Fruit fly (Drosophila melanogaster) whole organism, embryonic: ENCODE data around the gene CG15343.

Source experiments
- B-H1 ChIP-seq: fragments of 200-800 bp; sonication (Bioruptor generic); IDR thresholded peaks from 3 replicates; pipeline ENCODE4 v1.3.6; 2022; ENCODE audit warnings: missing biosample characterization, missing genetic modification characterization
- BEAF-32 ChIP-seq: fragments of 200-800 bp; sonication (Bioruptor generic); optimal IDR thresholded peaks from 3 replicates; lab custom pipeline; 2017; ENCODE audit warnings: missing biosample characterization, missing genetic modification characterization, mild to moderate bottlenecking, moderate library complexity, missing genetic modification reagents
- CG10321 ChIP-seq: fragments of 200-800 bp; sonication (Bioruptor generic); IDR thresholded peaks from 2 replicates; pipeline ENCODE4 v1.3.6; 2022; ENCODE audit warnings: missing biosample characterization, missing genetic modification characterization
- CG11456 ChIP-seq: fragments of 200-800 bp; sonication (Bioruptor generic); IDR thresholded peaks from 3 replicates; pipeline ENCODE4 v1.3.6; 2022; ENCODE audit warnings: missing biosample characterization, missing genetic modification characterization
- CG11696 ChIP-seq: fragments of 200-800 bp; sonication (Bioruptor generic); IDR thresholded peaks from 2 replicates; pipeline ENCODE4 v1.3.6; 2022; ENCODE audit warnings: missing biosample characterization, missing genetic modification characterization
- CG12155 ChIP-seq: fragments of 200-800 bp; sonication (Bioruptor generic); optimal IDR thresholded peaks from 3 replicates; lab custom pipeline; 2016; ENCODE audit warnings: missing biosample characterization, missing genetic modification characterization
- CG13287 ChIP-seq: fragments of 200-800 bp; sonication (Bioruptor generic); IDR thresholded peaks from 2 replicates; pipeline ENCODE4 v1.3.6; 2022; ENCODE audit warnings: missing biosample characterization, missing genetic modification characterization; ENCODE audit not compliant: partially characterized antibody
- CG14014 ChIP-seq: fragments of 200-800 bp; sonication (Bioruptor generic); IDR thresholded peaks from 2 replicates; pipeline ENCODE4 v1.3.6; 2022; ENCODE audit warnings: missing biosample characterization, missing genetic modification characterization
- CG14441 ChIP-seq: fragments of 200-800 bp; sonication (Bioruptor generic); IDR thresholded peaks from 2 replicates; pipeline ENCODE4 v1.3.6; 2022; ENCODE audit warnings: missing biosample characterization, missing genetic modification characterization
- CG15514 ChIP-seq: fragments of 200-800 bp; sonication (Bioruptor generic); optimal IDR thresholded peaks from 3 replicates; lab custom pipeline; 2017; ENCODE audit warnings: missing biosample characterization, missing genetic modification characterization, mild to moderate bottlenecking, moderate library complexity, missing genetic modification reagents
- CG17361 ChIP-seq: fragments of 200-800 bp; sonication (Bioruptor generic); IDR thresholded peaks from 3 replicates; pipeline ENCODE4 v1.3.6; 2022; ENCODE audit warnings: missing biosample characterization, missing genetic modification characterization
- CG18619 ChIP-seq: fragments of 200-800 bp; sonication (Bioruptor generic); optimal IDR thresholded peaks from 3 replicates; lab custom pipeline; 2017; ENCODE audit warnings: missing biosample characterization, mild to moderate bottlenecking, missing genetic modification characterization
- CG30403 ChIP-seq: fragments of 200-800 bp; sonication (Bioruptor generic); optimal IDR thresholded peaks from 3 replicates; lab custom pipeline; 2016; ENCODE audit warnings: missing biosample characterization, missing genetic modification characterization
- CG34224 ChIP-seq: fragments of 200-800 bp; sonication (Bioruptor generic); IDR thresholded peaks from 3 replicates; pipeline ENCODE4 v1.3.6; 2022; ENCODE audit warnings: missing biosample characterization, missing genetic modification characterization; ENCODE audit not compliant: partially characterized antibody
- CG42726 ChIP-seq: fragments of 200-800 bp; sonication (Bioruptor generic); IDR thresholded peaks from 2 replicates; pipeline ENCODE4 v1.3.6; 2022; ENCODE audit warnings: missing biosample characterization, missing genetic modification characterization; ENCODE audit not compliant: partially characterized antibody
- CG4617 ChIP-seq: fragments of 200-800 bp; sonication (Bioruptor generic); optimal IDR thresholded peaks from 3 replicates; lab custom pipeline; 2016; ENCODE audit warnings: missing biosample characterization, missing genetic modification characterization, borderline replicate concordance
- CG7987 ChIP-seq: fragments of 200-800 bp; sonication (Bioruptor generic); optimal IDR thresholded peaks from 2 replicates; lab custom pipeline; 2018; ENCODE audit warnings: missing biosample characterization, mild to moderate bottlenecking, missing genetic modification characterization, moderate library complexity
- CG8944 ChIP-seq: fragments of 200-800 bp; sonication (Bioruptor generic); optimal IDR thresholded peaks from 3 replicates; lab custom pipeline; 2016; ENCODE audit warnings: missing biosample characterization, missing genetic modification characterization
- CG9215 ChIP-seq: fragments of 200-800 bp; sonication (Bioruptor generic); IDR thresholded peaks from 2 replicates; pipeline ENCODE4 v1.3.6; 2022; ENCODE audit warnings: missing biosample characterization, missing genetic modification characterization
- CTCF ChIP-seq: fragments of 200-800 bp; sonication (Bioruptor generic); optimal IDR thresholded peaks from 2 replicates; lab custom pipeline; 2017; ENCODE audit warnings: missing biosample characterization, mild to moderate bottlenecking, missing genetic modification characterization, moderate library complexity
- Deaf1 ChIP-seq: fragments of 200-800 bp; optimal IDR thresholded peaks from 3 replicates; lab custom pipeline; 2019; ENCODE audit warnings: missing biosample characterization, mild to moderate bottlenecking, missing genetic modification characterization, moderate library complexity
- HLH3B ChIP-seq: fragments of 200-800 bp; sonication (Bioruptor generic); IDR thresholded peaks from 2 replicates; pipeline ENCODE4 v1.3.6; 2022; ENCODE audit warnings: missing biosample characterization, missing genetic modification characterization
- Hmr ChIP-seq: fragments of 200-800 bp; sonication (Bioruptor generic); optimal IDR thresholded peaks from 3 replicates; lab custom pipeline; 2017; ENCODE audit warnings: mild to moderate bottlenecking, missing biosample characterization, missing genetic modification reagents, missing genetic modification characterization
- Hr78 ChIP-seq, 2 experiments: fragments of 200-800 bp in 1 of 2; fragments of >200 bp in 1 of 2; sonication (Bioruptor generic) in 1 of 2; optimal IDR thresholded peaks; 2 replicates each; lab custom pipeline; 2017 to 2019; ENCODE audit warnings: missing biosample characterization in 2 of 2, missing genetic modification characterization in 2 of 2, mild to moderate bottlenecking in 1 of 2, moderate library complexity in 1 of 2
- Lim3 ChIP-seq: fragments of 200-800 bp; sonication (Bioruptor generic); IDR thresholded peaks from 2 replicates; pipeline ENCODE4 v1.3.6; 2022; ENCODE audit warnings: missing biosample characterization, missing genetic modification characterization
- MTF-1 ChIP-seq: fragments of 200-800 bp; sonication (Bioruptor generic); optimal IDR thresholded peaks from 2 replicates; lab custom pipeline; 2018; ENCODE audit warnings: missing biosample characterization, mild to moderate bottlenecking, missing genetic modification characterization, borderline replicate concordance
- Mrtf ChIP-seq: fragments of 200-800 bp; sonication (Bioruptor generic); IDR thresholded peaks from 3 replicates; pipeline ENCODE4 v1.3.6; 2022; ENCODE audit warnings: missing biosample characterization, missing genetic modification characterization
- Scr ChIP-seq: fragments of 200-800 bp; sonication (Bioruptor generic); IDR thresholded peaks from 2 replicates; pipeline ENCODE4 v1.3.6; 2022; ENCODE audit warnings: missing biosample characterization, missing genetic modification characterization; ENCODE audit not compliant: partially characterized antibody
- Sox100B ChIP-seq: fragments of 200-800 bp; sonication (Bioruptor generic); optimal IDR thresholded peaks from 3 replicates; lab custom pipeline; 2018; ENCODE audit warnings: missing biosample characterization, mild to moderate bottlenecking, missing genetic modification characterization
- YL-1 ChIP-seq: fragments of 200-800 bp; sonication (Bioruptor generic); optimal IDR thresholded peaks from 3 replicates; lab custom pipeline; 2017; ENCODE audit warnings: missing biosample characterization, mild to moderate bottlenecking, missing genetic modification characterization
- abd-A ChIP-seq: fragments of 200-800 bp; sonication (Bioruptor generic); optimal IDR thresholded peaks from 3 replicates; lab custom pipeline; 2019; ENCODE audit warnings: missing biosample characterization, mild to moderate bottlenecking, missing genetic modification characterization, moderate library complexity
- bbx ChIP-seq: fragments of 200-800 bp; sonication (Bioruptor generic); IDR thresholded peaks from 2 replicates; pipeline ENCODE4 v1.3.6; 2022; ENCODE audit warnings: missing biosample characterization, missing genetic modification characterization; ENCODE audit not compliant: partially characterized antibody
- chn ChIP-seq: fragments of 200-800 bp; sonication (Bioruptor generic); optimal IDR thresholded peaks from 2 replicates; lab custom pipeline; 2016; ENCODE audit warnings: missing biosample characterization, missing genetic modification characterization
- ci ChIP-seq: fragments of 200-800 bp; sonication (Bioruptor generic); IDR thresholded peaks from 3 replicates; pipeline ENCODE4 v1.3.6; 2022; ENCODE audit warnings: missing biosample characterization, missing genetic modification characterization
- da ChIP-seq: fragments of 200-800 bp; sonication (Bioruptor generic); optimal IDR thresholded peaks from 2 replicates; lab custom pipeline; 2016; ENCODE audit warnings: missing biosample characterization, missing genetic modification characterization
- danr ChIP-seq: fragments of 200-800 bp; sonication (Bioruptor generic); IDR thresholded peaks from 2 replicates; pipeline ENCODE4 v1.3.6; 2022; ENCODE audit warnings: missing biosample characterization, missing genetic modification characterization
- esg ChIP-seq: fragments of 200-800 bp; sonication (Bioruptor generic); conservative IDR thresholded peaks from 2 replicates; pipeline ENCODE4 v1.3.6; 2022; ENCODE audit warnings: missing biosample characterization, missing genetic modification characterization
- ewg ChIP-seq: fragments of 200-800 bp; sonication (Bioruptor generic); optimal IDR thresholded peaks from 3 replicates; lab custom pipeline; 2017; ENCODE audit warnings: mild to moderate bottlenecking, missing biosample characterization, missing genetic modification reagents, missing genetic modification characterization
- gcm2 ChIP-seq: fragments of 200-800 bp; sonication (Bioruptor generic); optimal IDR thresholded peaks from 2 replicates; lab custom pipeline; 2016; ENCODE audit warnings: missing biosample characterization, missing genetic modification characterization
- gfzf ChIP-seq: fragments of 200-800 bp; sonication (Bioruptor generic); optimal IDR thresholded peaks from 2 replicates; lab custom pipeline; 2016; ENCODE audit warnings: missing biosample characterization, mild to moderate bottlenecking, missing genetic modification characterization, moderate library complexity
- hb ChIP-seq: fragments of 200-800 bp; sonication (Bioruptor generic); IDR thresholded peaks from 3 replicates; pipeline ENCODE4 v1.3.6; 2022; ENCODE audit warnings: missing biosample characterization, missing genetic modification characterization; ENCODE audit not compliant: partially characterized antibody
- kah ChIP-seq: fragments of 200-800 bp; sonication (Bioruptor generic); optimal IDR thresholded peaks from 2 replicates; lab custom pipeline; 2018; ENCODE audit warnings: missing biosample characterization, mild to moderate bottlenecking, missing genetic modification characterization
- knrl ChIP-seq: fragments of 200-800 bp; sonication (Bioruptor generic); IDR thresholded peaks from 3 replicates; pipeline ENCODE4 v1.3.6; 2022; ENCODE audit warnings: missing biosample characterization, missing genetic modification characterization; ENCODE audit not compliant: partially characterized antibody
- lab ChIP-seq: fragments of 200-800 bp; sonication (Bioruptor generic); optimal IDR thresholded peaks from 3 replicates; lab custom pipeline; 2017; ENCODE audit warnings: missing biosample characterization, missing genetic modification characterization, mild to moderate bottlenecking, moderate library complexity, missing genetic modification reagents
- luna ChIP-seq: fragments of 200-800 bp; sonication (Bioruptor generic); optimal IDR thresholded peaks from 2 replicates; lab custom pipeline; 2016; ENCODE audit warnings: missing biosample characterization, missing genetic modification characterization
- onecut ChIP-seq: fragments of 200-800 bp; sonication (Bioruptor generic); IDR thresholded peaks from 2 replicates; pipeline ENCODE4 v1.3.6; 2022; ENCODE audit warnings: missing biosample characterization, missing genetic modification characterization
- pfk ChIP-seq: fragments of 200-800 bp; sonication (Bioruptor generic); optimal IDR thresholded peaks from 2 replicates; lab custom pipeline; 2018; ENCODE audit warnings: missing biosample characterization, mild to moderate bottlenecking, missing genetic modification characterization, moderate library complexity
- repo ChIP-seq: fragments of 200-800 bp; sonication (Bioruptor generic); optimal IDR thresholded peaks from 2 replicates; lab custom pipeline; 2016; ENCODE audit warnings: missing biosample characterization, missing genetic modification characterization
- sd ChIP-seq: fragments of 200-800 bp; sonication (Bioruptor generic); optimal IDR thresholded peaks from 3 replicates; lab custom pipeline; 2018; ENCODE audit warnings: missing biosample characterization, mild to moderate bottlenecking, missing genetic modification characterization, moderate library complexity
- sisA ChIP-seq: fragments of 200-800 bp; sonication (Bioruptor generic); IDR thresholded peaks from 2 replicates; pipeline ENCODE4 v1.3.6; 2022; ENCODE audit warnings: missing biosample characterization, missing genetic modification characterization
- trem ChIP-seq: fragments of 200-800 bp; optimal IDR thresholded peaks from 3 replicates; lab custom pipeline; 2019; ENCODE audit warnings: missing biosample characterization, mild to moderate bottlenecking, missing genetic modification characterization, moderate library complexity

CG15343 gene

dm6 chrX:8240431-8240830 lies 33.2 kb downstream of the CG15343 start, which contains the start of gene CG2147 (continued):
- TF ChIP-seq CG7987, result no peak
- no peak for TF ChIP-seq sisA (GFP tag; lab: Robert Waterston, UW)
- TF ChIP-seq CG34224, result peak; percentile 91
- TF ChIP-seq CG14441 (GFP tag; lab: Robert Waterston, UW), result no peak
- no peak for TF ChIP-seq gcm2 (GFP tag; lab: Kevin White, UChicago)
- no peak for TF ChIP-seq pfk
- TF ChIP-seq CG30403 (GFP tag; lab: Kevin White, UChicago), result no peak
- TF ChIP-seq bbx (GFP tag; lab: Robert Waterston, UW), result peak; percentile 86
- TF ChIP-seq abd-A (tag; lab: Kevin White, UChicago), result no peak
- no peak for TF ChIP-seq ewg
- TF ChIP-seq knrl (GFP tag; lab: Robert Waterston, UW), result peak; percentile 71; the same call in 2 of the 3 replicates
- no peak for TF ChIP-seq HLH3B
- no peak for TF ChIP-seq Hmr (GFP tag; lab: Kevin White, UChicago)
- TF ChIP-seq CG8944, result no peak
- TF ChIP-seq CG12155 (GFP tag; lab: Kevin White, UChicago), result no peak
- no peak for TF ChIP-seq esg (GFP tag; lab: Robert Waterston, UW)
- no peak for TF ChIP-seq B-H1 (GFP tag; lab: Robert Waterston, UW)
- TF ChIP-seq CG17361 (GFP tag; lab: Robert Waterston, UW), result no peak
- no peak for TF ChIP-seq CG11456 (GFP tag; lab: Robert Waterston, UW)
- TF ChIP-seq gfzf (GFP tag; lab: Kevin White, UChicago), result peak; percentile 30
- no peak for TF ChIP-seq luna (GFP tag; lab: Kevin White, UChicago)
- peak; percentile 16 for TF ChIP-seq YL-1 (GFP tag; lab: Kevin White, UChicago)
- no peak for TF ChIP-seq Lim3 (GFP tag; lab: Robert Waterston, UW)
- peak; percentile 81 for TF ChIP-seq Scr (GFP tag; lab: Robert Waterston, UW)
- TF ChIP-seq danr, result no peak
- TF ChIP-seq Hr78 (GFP tag; optimal IDR thresholded peaks at IDR 0.05; lab: Kevin White, UChicago), result no peak
- TF ChIP-seq CTCF (GFP tag; lab: Kevin White, UChicago), result no peak
- peak; percentile 75 for TF ChIP-seq hb (GFP tag; lab: Robert Waterston, UW)
- TF ChIP-seq CG13287 (GFP tag; lab: Robert Waterston, UW), result peak; percentile 92
- no peak for TF ChIP-seq CG18619 (GFP tag; lab: Kevin White, UChicago)
- no peak for TF ChIP-seq kah (GFP tag; lab: Kevin White, UChicago)
- no peak for TF ChIP-seq CG11696 (GFP tag; lab: Robert Waterston, UW)
- no peak for TF ChIP-seq CG14014 (GFP tag; lab: Robert Waterston, UW)
- no peak for TF ChIP-seq lab (GFP tag; lab: Kevin White, UChicago)
- no peak for TF ChIP-seq chn (GFP tag; lab: Kevin White, UChicago)
- TF ChIP-seq CG9215, result no peak
- no peak for TF ChIP-seq Deaf1 (tag; lab: Kevin White, UChicago)
- TF ChIP-seq CG15514 (GFP tag; lab: Kevin White, UChicago), result peak; percentile 51
- no peak for TF ChIP-seq da (GFP tag; lab: Kevin White, UChicago)
- TF ChIP-seq CG4617 (GFP tag; lab: Kevin White, UChicago), result no peak
- no peak for TF ChIP-seq onecut (GFP tag; lab: Robert Waterston, UW)
- TF ChIP-seq trem (tag; lab: Kevin White, UChicago), result peak; percentile 9
- peak; percentile 62; the same call in 1 of the 2 replicates for TF ChIP-seq CG42726 (GFP tag; lab: Robert Waterston, UW)
- TF ChIP-seq repo (GFP tag; lab: Kevin White, UChicago), result no peak
- no peak for TF ChIP-seq ci (GFP tag; lab: Robert Waterston, UW)
- TF ChIP-seq sd (tag; lab: Kevin White, UChicago), result no peak
- no peak for TF ChIP-seq Sox100B (GFP tag; lab: Kevin White, UChicago)
- no peak for TF ChIP-seq CG10321 (GFP tag; lab: Robert Waterston, UW)
- peak; percentile 78 for TF ChIP-seq BEAF-32 (GFP tag; lab: Kevin White, UChicago)
- TF ChIP-seq Mrtf, result no peak
- no peak for TF ChIP-seq MTF-1
